Comparison of ENCODE assay signal across 1 fruit fly cellular context in genomic region chr3L:19159894-19160293, dm6.
TF ChIP-seq lines count a peak whose summit lies in the region.

No protein-coding gene starts in this region.

TF ChIP-seq in whole organism, embryonic, 481 proteins besides CTCF, POLR2A, EP300 and RAD21 (continued from another document and continues in another):
- TF ChIP-seq CG8765 (GFP tag; IDR thresholded peaks at IDR 0.05; lab: Robert Waterston, UW): peak; percentile 39; the same call in 1 of the 2 replicates
- peak in 1 of 2 experiments; percentile 16 for TF ChIP-seq Hr51 (GFP tag; optimal IDR thresholded peaks at IDR 0.05; lab: Kevin White, UChicago)
- TF ChIP-seq Sox100B (GFP tag; optimal IDR thresholded peaks at IDR 0.05; lab: Kevin White, UChicago): peak; percentile 10
- TF ChIP-seq CG14014 (GFP tag; IDR thresholded peaks at IDR 0.05; lab: Robert Waterston, UW): no peak
- no peak for TF ChIP-seq Hr39 (optimal IDR thresholded peaks at IDR 0.05; lab: Kevin White, UChicago)
- no peak for TF ChIP-seq jing (GFP tag; optimal IDR thresholded peaks at IDR 0.05; lab: Kevin White, UChicago)
- TF ChIP-seq CG8944 (GFP tag; optimal IDR thresholded peaks at IDR 0.05; lab: Kevin White, UChicago): no peak
- TF ChIP-seq scrt (GFP tag; optimal IDR thresholded peaks at IDR 0.05; lab: Kevin White, UChicago): no peak
- peak; percentile 6 for TF ChIP-seq CG1529 (GFP tag; optimal IDR thresholded peaks at IDR 0.05; lab: Kevin White, UChicago)
- TF ChIP-seq zfh1 (GFP tag; IDR thresholded peaks at IDR 0.05; lab: Robert Waterston, UW): peak; percentile 40; the same call in 1 of the 3 replicates
- 0 out of 2 replicates have a peak, but pooled peaks have one; percentile 7 for TF ChIP-seq Rfx (GFP tag; IDR thresholded peaks at IDR 0.05; lab: Robert Waterston, UW)
- peak; percentile 54; the same call in 1 of the 2 replicates for TF ChIP-seq ranshi (GFP tag; IDR thresholded peaks at IDR 0.05; lab: Robert Waterston, UW)
- TF ChIP-seq CG10431 (GFP tag; optimal IDR thresholded peaks at IDR 0.05; lab: Kevin White, UChicago): no peak
- no peak for TF ChIP-seq CG5180 (GFP tag; optimal IDR thresholded peaks at IDR 0.05; lab: Kevin White, UChicago)
- TF ChIP-seq tgo (GFP tag; IDR thresholded peaks at IDR 0.05; lab: Robert Waterston, UW): no peak
- TF ChIP-seq sens-2 (GFP tag; IDR thresholded peaks at IDR 0.05; lab: Robert Waterston, UW): no peak
- TF ChIP-seq Sox102F (GFP tag; optimal IDR thresholded peaks at IDR 0.05; lab: Kevin White, UChicago): peak; percentile 18
- peak; percentile 24 for TF ChIP-seq mam (GFP tag; optimal IDR thresholded peaks at IDR 0.05; lab: Kevin White, UChicago)
- TF ChIP-seq tna (GFP tag; IDR thresholded peaks at IDR 0.05; lab: Robert Waterston, UW; ENCODE audit: partially characterized antibody): no peak
- TF ChIP-seq Nf-YC (tag; optimal IDR thresholded peaks at IDR 0.05; lab: Kevin White, UChicago): no peak
- TF ChIP-seq CG15073 (GFP tag; optimal IDR thresholded peaks at IDR 0.05; lab: Kevin White, UChicago): no peak
- TF ChIP-seq Gsc (GFP tag; IDR thresholded peaks at IDR 0.05; lab: Robert Waterston, UW): no peak
- no peak for TF ChIP-seq CG6654 (GFP tag; optimal IDR thresholded peaks at IDR 0.05; lab: Kevin White, UChicago)
- TF ChIP-seq Dp (GFP tag; optimal IDR thresholded peaks at IDR 0.05; lab: Kevin White, UChicago): no peak
- no peak for TF ChIP-seq HLH54F (GFP tag; optimal IDR thresholded peaks at IDR 0.05; lab: Kevin White, UChicago)
- TF ChIP-seq CG11247 (GFP tag; IDR thresholded peaks at IDR 0.05; lab: Robert Waterston, UW): no peak
- no peak for TF ChIP-seq ham (GFP tag; IDR thresholded peaks at IDR 0.05; lab: Robert Waterston, UW)
- no peak for TF ChIP-seq ind (GFP tag; optimal IDR thresholded peaks at IDR 0.05; lab: Kevin White, UChicago)
- TF ChIP-seq CG5245 (GFP tag; optimal IDR thresholded peaks at IDR 0.05; lab: Kevin White, UChicago): peak; percentile 33
- no peak for TF ChIP-seq Gug (GFP tag; IDR thresholded peaks at IDR 0.05; lab: Robert Waterston, UW)
- TF ChIP-seq sens (GFP tag; lab: Kevin White, UChicago): peak; percentile 89
- TF ChIP-seq Blimp-1 (GFP tag; optimal IDR thresholded peaks at IDR 0.05; lab: Kevin White, UChicago): peak; percentile 68
- peak; percentile 55 for TF ChIP-seq Ptx1 (GFP tag; IDR thresholded peaks at IDR 0.05; lab: Robert Waterston, UW)
- peak; percentile 33 for TF ChIP-seq Chrac-16 (GFP tag; optimal IDR thresholded peaks at IDR 0.05; lab: Kevin White, UChicago)
- peak in 1 of 3 experiments; percentile 56 for TF ChIP-seq lola (GFP tag; optimal IDR thresholded peaks at IDR 0.05; lab: Kevin White, UChicago)
- no peak for TF ChIP-seq HmgD (GFP tag; optimal IDR thresholded peaks at IDR 0.05; lab: Kevin White, UChicago)
- no peak for TF ChIP-seq hkb (optimal IDR thresholded peaks at IDR 0.05; lab: Kevin White, UChicago)
- TF ChIP-seq hkb (GFP tag; IDR thresholded peaks at IDR 0.05; lab: Robert Waterston, UW): peak; percentile 47; the same call in 1 of the 2 replicates
- 0 out of 3 replicates have a peak, but pooled peaks have one; percentile 25 for TF ChIP-seq CG17361 (GFP tag; IDR thresholded peaks at IDR 0.05; lab: Robert Waterston, UW)
- no peak for TF ChIP-seq CG4854 (GFP tag; optimal IDR thresholded peaks at IDR 0.05; lab: Kevin White, UChicago)
- TF ChIP-seq D19B (GFP tag; optimal IDR thresholded peaks at IDR 0.05; lab: Kevin White, UChicago): no peak
- no peak for TF ChIP-seq tll (GFP tag; optimal IDR thresholded peaks at IDR 0.05; lab: Kevin White, UChicago)
- TF ChIP-seq az2 (GFP tag; optimal IDR thresholded peaks at IDR 0.05; lab: Kevin White, UChicago): peak; percentile 44
- TF ChIP-seq Fer1 (GFP tag; optimal IDR thresholded peaks at IDR 0.05; lab: Kevin White, UChicago): no peak
- TF ChIP-seq Sry-δ (GFP tag; optimal IDR thresholded peaks at IDR 0.05; lab: Kevin White, UChicago): no peak
- no peak for TF ChIP-seq BtbVII (GFP tag; optimal IDR thresholded peaks at IDR 0.05; lab: Kevin White, UChicago)
- TF ChIP-seq CG2712 (tag; optimal IDR thresholded peaks at IDR 0.05; lab: Kevin White, UChicago): peak; percentile 76
- TF ChIP-seq Pdp1 (GFP tag; optimal IDR thresholded peaks at IDR 0.05; lab: Kevin White, UChicago): peak; percentile 21 to 32
- TF ChIP-seq lov (optimal IDR thresholded peaks at IDR 0.05; lab: Kevin White, UChicago): no peak
- no peak for TF ChIP-seq lov (GFP tag; IDR thresholded peaks at IDR 0.05; lab: Robert Waterston, UW)
- TF ChIP-seq Atf-2 (GFP tag; optimal IDR thresholded peaks at IDR 0.05; lab: Kevin White, UChicago): peak; percentile 29
- TF ChIP-seq CG17328 (GFP tag; IDR thresholded peaks at IDR 0.05; lab: Robert Waterston, UW): peak; percentile 65
- TF ChIP-seq chn (GFP tag; optimal IDR thresholded peaks at IDR 0.05; lab: Kevin White, UChicago): peak; percentile 21
- TF ChIP-seq dan (GFP tag; IDR thresholded peaks at IDR 0.05; lab: Robert Waterston, UW): no peak
- TF ChIP-seq CG2199 (GFP tag; IDR thresholded peaks at IDR 0.05; lab: Robert Waterston, UW): peak; percentile 19; the same call in 1 of the 3 replicates
- peak; percentile 76 for TF ChIP-seq Xrp1 (GFP tag; IDR thresholded peaks at IDR 0.05; lab: Robert Waterston, UW)
- TF ChIP-seq CoRest (tag; optimal IDR thresholded peaks at IDR 0.05; lab: Kevin White, UChicago): no peak
- TF ChIP-seq schlank (tag; optimal IDR thresholded peaks at IDR 0.05; lab: Kevin White, UChicago): no peak
- no peak for TF ChIP-seq sim (GFP tag; IDR thresholded peaks at IDR 0.05; lab: Robert Waterston, UW)
- no peak for TF ChIP-seq Lim3 (GFP tag; IDR thresholded peaks at IDR 0.05; lab: Robert Waterston, UW)
- peak; percentile 76 for TF ChIP-seq lbe (GFP tag; optimal IDR thresholded peaks at IDR 0.05; lab: Kevin White, UChicago)
- TF ChIP-seq disco-r (GFP tag; optimal IDR thresholded peaks at IDR 0.05; lab: Kevin White, UChicago): no peak
- 0 out of 2 replicates have a peak, but pooled peaks have one; percentile 6 for TF ChIP-seq CG1024 (GFP tag; IDR thresholded peaks at IDR 0.05; lab: Robert Waterston, UW)
- TF ChIP-seq sisA (GFP tag; IDR thresholded peaks at IDR 0.05; lab: Robert Waterston, UW): peak; percentile 34; the same call in 1 of the 2 replicates
- TF ChIP-seq pros (GFP tag; optimal IDR thresholded peaks at IDR 0.05; lab: Kevin White, UChicago): no peak
- TF ChIP-seq hb (GFP tag; IDR thresholded peaks at IDR 0.05; lab: Robert Waterston, UW; ENCODE audit: partially characterized antibody): no peak
- peak; percentile 2 for TF ChIP-seq CG10462 (GFP tag; optimal IDR thresholded peaks at IDR 0.05; lab: Kevin White, UChicago)
- TF ChIP-seq CG17385 (GFP tag; optimal IDR thresholded peaks at IDR 0.05; lab: Kevin White, UChicago): peak; percentile 8
- TF ChIP-seq CG13624 (GFP tag; optimal IDR thresholded peaks at IDR 0.05; lab: Kevin White, UChicago): peak; percentile 17
- TF ChIP-seq Dek (tag; optimal IDR thresholded peaks at IDR 0.05; lab: Kevin White, UChicago): no peak
- no peak for TF ChIP-seq ci (GFP tag; IDR thresholded peaks at IDR 0.05; lab: Robert Waterston, UW)
- TF ChIP-seq CG32767 (GFP tag; IDR thresholded peaks at IDR 0.05; lab: Robert Waterston, UW): no peak
- TF ChIP-seq run (tag; optimal IDR thresholded peaks at IDR 0.05; lab: Kevin White, UChicago): no peak
- peak; percentile 38 for TF ChIP-seq Hsf (GFP tag; optimal IDR thresholded peaks at IDR 0.05; lab: Kevin White, UChicago)
- TF ChIP-seq mirr (GFP tag; optimal IDR thresholded peaks at IDR 0.05; lab: Kevin White, UChicago): no peak
- TF ChIP-seq CG15011 (GFP tag; optimal IDR thresholded peaks at IDR 0.05; lab: Kevin White, UChicago): no peak
- TF ChIP-seq B-H2 (GFP tag; optimal IDR thresholded peaks at IDR 0.05; lab: Kevin White, UChicago): no peak
- TF ChIP-seq ttk (GFP tag; IDR thresholded peaks at IDR 0.05; lab: Robert Waterston, UW): peak; percentile 38; the same call in 1 of the 2 replicates
- no peak for TF ChIP-seq Elba2 (GFP tag; optimal IDR thresholded peaks at IDR 0.05; lab: Kevin White, UChicago)
- no peak for TF ChIP-seq CG8290 (GFP tag; optimal IDR thresholded peaks at IDR 0.05; lab: Kevin White, UChicago)
- TF ChIP-seq CG8290 (tag; optimal IDR thresholded peaks at IDR 0.05; lab: Kevin White, UChicago): peak in 1 of 2 experiments; percentile 0
- peak; percentile 31 for TF ChIP-seq Ssrp (tag; optimal IDR thresholded peaks at IDR 0.05; lab: Kevin White, UChicago)
- peak; percentile 55 for TF ChIP-seq CG18599 (GFP tag; optimal IDR thresholded peaks at IDR 0.05; lab: Kevin White, UChicago)
- TF ChIP-seq gem (tag; optimal IDR thresholded peaks at IDR 0.05; lab: Kevin White, UChicago): peak; percentile 61
- no peak for TF ChIP-seq CG34224 (GFP tag; IDR thresholded peaks at IDR 0.05; lab: Robert Waterston, UW; ENCODE audit: partially characterized antibody)
- peak; percentile 21; the same call in 1 of the 2 replicates for TF ChIP-seq ssp (GFP tag; IDR thresholded peaks at IDR 0.05; lab: Robert Waterston, UW)
- TF ChIP-seq CG18619 (GFP tag; optimal IDR thresholded peaks at IDR 0.05; lab: Kevin White, UChicago): no peak
- TF ChIP-seq onecut (GFP tag; IDR thresholded peaks at IDR 0.05; lab: Robert Waterston, UW): peak; percentile 19; the same call in 1 of the 2 replicates
- no peak for TF ChIP-seq Usf (GFP tag; optimal IDR thresholded peaks at IDR 0.05; lab: Kevin White, UChicago)
- TF ChIP-seq CG15479 (GFP tag; optimal IDR thresholded peaks at IDR 0.05; lab: Kevin White, UChicago): no peak
- TF ChIP-seq inv (GFP tag; IDR thresholded peaks at IDR 0.05; lab: Robert Waterston, UW; ENCODE audit: partially characterized antibody): no peak
- no peak for TF ChIP-seq Ravus (GFP tag; IDR thresholded peaks at IDR 0.05; lab: Robert Waterston, UW)
- no peak for TF ChIP-seq yki (optimal IDR thresholded peaks at IDR 0.05; lab: Kevin White, UChicago)
- TF ChIP-seq gsb-n (tag; optimal IDR thresholded peaks at IDR 0.05; lab: Kevin White, UChicago): peak; percentile 44
- TF ChIP-seq NK7.1 (GFP tag; optimal IDR thresholded peaks at IDR 0.05; lab: Kevin White, UChicago): no peak
- TF ChIP-seq so (GFP tag; IDR thresholded peaks at IDR 0.05; lab: Robert Waterston, UW): no peak
- peak; percentile 35 for TF ChIP-seq grau (tag; optimal IDR thresholded peaks at IDR 0.05; lab: Kevin White, UChicago)
- TF ChIP-seq kah (GFP tag; optimal IDR thresholded peaks at IDR 0.05; lab: Kevin White, UChicago): no peak
- TF ChIP-seq Nf-YB (GFP tag; optimal IDR thresholded peaks at IDR 0.05; lab: Kevin White, UChicago): no peak
- no peak for TF ChIP-seq CG2889 (GFP tag; IDR thresholded peaks at IDR 0.05; lab: Robert Waterston, UW)
- TF ChIP-seq BEAF-32 (GFP tag; optimal IDR thresholded peaks at IDR 0.05; lab: Kevin White, UChicago): no peak
- TF ChIP-seq CG10209 (GFP tag; optimal IDR thresholded peaks at IDR 0.05; lab: Kevin White, UChicago): no peak
- no peak for TF ChIP-seq CG11085 (GFP tag; IDR thresholded peaks at IDR 0.05; lab: Robert Waterston, UW)
- peak; percentile 78 for TF ChIP-seq dmrt11E (tag; optimal IDR thresholded peaks at IDR 0.05; lab: Kevin White, UChicago)
- TF ChIP-seq CG11093 (GFP tag; IDR thresholded peaks at IDR 0.05; lab: Robert Waterston, UW): no peak
- TF ChIP-seq ATbp (GFP tag; optimal IDR thresholded peaks at IDR 0.05; lab: Kevin White, UChicago): no peak
- TF ChIP-seq CG8089 (GFP tag; optimal IDR thresholded peaks at IDR 0.05; lab: Kevin White, UChicago): no peak
- no peak for TF ChIP-seq hbn (GFP tag; IDR thresholded peaks at IDR 0.05; lab: Robert Waterston, UW; ENCODE audit: partially characterized antibody)
- peak; percentile 25 for TF ChIP-seq pum (GFP tag; optimal IDR thresholded peaks at IDR 0.05; lab: Kevin White, UChicago)
- TF ChIP-seq jumu (GFP tag; optimal IDR thresholded peaks at IDR 0.05; lab: Kevin White, UChicago): peak; percentile 12
- no peak for TF ChIP-seq Sin3A (optimal IDR thresholded peaks at IDR 0.05; lab: Kevin White, UChicago)
- no peak for TF ChIP-seq Atf6 (GFP tag; IDR thresholded peaks at IDR 0.05; lab: Robert Waterston, UW)
- peak; percentile 63 for TF ChIP-seq zf30C (GFP tag; optimal IDR thresholded peaks at IDR 0.05; lab: Kevin White, UChicago)
- no peak for TF ChIP-seq CG1602 (GFP tag; optimal IDR thresholded peaks at IDR 0.05; lab: Kevin White, UChicago)
- TF ChIP-seq CG15601 (tag; optimal IDR thresholded peaks at IDR 0.05; lab: Kevin White, UChicago): peak; percentile 36
- no peak for TF ChIP-seq odd (GFP tag; optimal IDR thresholded peaks at IDR 0.05; lab: Kevin White, UChicago)
- no peak for TF ChIP-seq br (optimal IDR thresholded peaks at IDR 0.05; lab: Kevin White, UChicago)
- TF ChIP-seq ap (GFP tag; IDR thresholded peaks at IDR 0.05; lab: Robert Waterston, UW): 0 out of 2 replicates have a peak, but pooled peaks have one; percentile 16
- peak; percentile 14 for TF ChIP-seq CG13775 (GFP tag; optimal IDR thresholded peaks at IDR 0.05; lab: Kevin White, UChicago)
- peak; percentile 21 for TF ChIP-seq CG8924 (tag; optimal IDR thresholded peaks at IDR 0.05; lab: Kevin White, UChicago)
- TF ChIP-seq cas (GFP tag; IDR thresholded peaks at IDR 0.05; lab: Robert Waterston, UW): no peak
- no peak for TF ChIP-seq fru (optimal IDR thresholded peaks at IDR 0.05; lab: Kevin White, UChicago)
- no peak for TF ChIP-seq salm (tag; optimal IDR thresholded peaks at IDR 0.05; lab: Kevin White, UChicago)
- TF ChIP-seq CG8388 (GFP tag; optimal IDR thresholded peaks at IDR 0.05; lab: Kevin White, UChicago): peak; percentile 33
- TF ChIP-seq Xbp1 (GFP tag; optimal IDR thresholded peaks at IDR 0.05; lab: Kevin White, UChicago): peak; percentile 45
- no peak for TF ChIP-seq maf-S (GFP tag; optimal IDR thresholded peaks at IDR 0.05; lab: Kevin White, UChicago)
- no peak for TF ChIP-seq nerfin-1 (tag; optimal IDR thresholded peaks at IDR 0.05; lab: Kevin White, UChicago)
- TF ChIP-seq pan (optimal IDR thresholded peaks at IDR 0.05; lab: Kevin White, UChicago): no peak
- peak in 1 of 2 experiments; percentile 38 for TF ChIP-seq pan (GFP tag; optimal IDR thresholded peaks at IDR 0.05 in 1 of 2, IDR thresholded peaks at IDR 0.05 in 1 of 2)
- no peak for TF ChIP-seq ash1 (GFP tag; optimal IDR thresholded peaks at IDR 0.05; lab: Kevin White, UChicago)
- TF ChIP-seq stc (GFP tag; IDR thresholded peaks at IDR 0.05; lab: Robert Waterston, UW): 0 out of 2 replicates have a peak, but pooled peaks have one; percentile 18
- TF ChIP-seq ase (GFP tag; IDR thresholded peaks at IDR 0.05; lab: Robert Waterston, UW): no peak
- TF ChIP-seq CG3847 (GFP tag; IDR thresholded peaks at IDR 0.05; lab: Robert Waterston, UW): no peak
- TF ChIP-seq Fer2 (tag; optimal IDR thresholded peaks at IDR 0.05; lab: Kevin White, UChicago): no peak
- TF ChIP-seq corto (GFP tag; optimal IDR thresholded peaks at IDR 0.05; lab: Kevin White, UChicago): peak; percentile 84
